Worm (Caenorhabditis elegans) whole organism, L1 larva: ENCODE data around the gene ceh-39.

Experiments used
- C16A3.4 ChIP-seq: fragments of 150-350 bp; optimal IDR thresholded peaks from 2 replicates; lab custom pipeline; 2014; ENCODE audit warnings: missing biosample characterization, missing genetic modification characterization
- aly-2 ChIP-seq: fragments of 150-350 bp; optimal IDR thresholded peaks from 2 replicates; lab custom pipeline; 2014; ENCODE audit warnings: missing biosample characterization, missing genetic modification characterization
- efl-1 ChIP-seq, 4 experiments: fragments of 150-350 bp; optimal IDR thresholded peaks in 3 of 4; peaks in 1 of 4; 1 replicate in 1 of 4; 2 replicates in 3 of 4; lab custom pipeline; 2014; ENCODE audit warnings: missing biosample characterization in 2 of 4, missing genetic modification characterization in 2 of 4, missing genetic modification reagents in 2 of 4
- fkh-10 ChIP-seq: sonication (generic microtip); optimal IDR thresholded peaks from 2 replicates; lab custom pipeline; 2017; ENCODE audit warnings: missing biosample characterization, missing genetic modification reagents, missing genetic modification characterization
- jun-1 ChIP-seq: fragments of 150-350 bp; optimal IDR thresholded peaks from 2 replicates; lab custom pipeline; 2014; ENCODE audit warnings: missing biosample characterization, missing genetic modification reagents, missing genetic modification characterization
- mdl-1 ChIP-seq, 2 experiments: fragments of 150-350 bp; optimal IDR thresholded peaks; 2 replicates each; lab custom pipeline; 2014 to 2017; ENCODE audit warnings: missing biosample characterization in 2 of 2, missing genetic modification characterization in 2 of 2, inconsistent platforms in 1 of 2
- mep-1 ChIP-seq: fragments of 150-350 bp; optimal IDR thresholded peaks from 2 replicates; lab custom pipeline; 2014; ENCODE audit warnings: missing biosample characterization, missing genetic modification characterization
- nhr-11 ChIP-seq: fragments of 150-350 bp; optimal IDR thresholded peaks from 2 replicates; lab custom pipeline; 2014; ENCODE audit warnings: missing biosample characterization, missing genetic modification characterization
- nhr-237 ChIP-seq: fragments of 150-350 bp; optimal IDR thresholded peaks from 2 replicates; lab custom pipeline; 2014; ENCODE audit warnings: missing biosample characterization, missing genetic modification characterization
- unc-30 ChIP-seq: sonication (generic microtip); optimal IDR thresholded peaks from 2 replicates; lab custom pipeline; 2017; ENCODE audit warnings: missing biosample characterization, missing genetic modification characterization
- unc-62 ChIP-seq: fragments of 150-350 bp; optimal IDR thresholded peaks from 2 replicates; lab custom pipeline; 2014; ENCODE audit warnings: missing biosample characterization, missing genetic modification reagents, missing genetic modification characterization
- zag-1 ChIP-seq: fragments of 150-350 bp; optimal IDR thresholded peaks from 2 replicates; lab custom pipeline; 2014; ENCODE audit warnings: missing biosample characterization, missing genetic modification characterization

DNA sequence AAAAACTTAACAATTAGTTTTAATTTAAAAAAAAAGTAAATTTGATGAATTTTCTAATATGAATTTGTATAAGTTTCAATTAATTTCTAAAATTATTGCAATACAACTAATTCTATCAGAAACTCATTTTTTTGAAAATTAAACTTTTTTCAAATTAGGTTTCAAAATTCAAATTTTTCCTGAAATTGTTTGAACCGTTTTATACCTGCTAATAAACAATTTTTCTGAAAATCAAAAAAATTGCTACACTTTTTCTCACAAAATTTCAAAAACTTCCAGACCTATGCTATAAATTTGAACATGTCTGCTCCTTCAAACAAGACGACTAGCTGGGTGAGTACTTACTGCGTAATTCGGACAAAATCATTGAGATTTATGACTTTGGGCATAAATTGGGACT is 4.5 kb upstream of the ceh-39 start, which contains the start of gene T26C11.8:
- no peak for TF ChIP-seq nhr-11 (tag; lab: Kevin White, UChicago)
- TF ChIP-seq aly-2 (tag; lab: Kevin White, UChicago) = no peak
- TF ChIP-seq jun-1 (tag; lab: Kevin White, UChicago) = no peak
- TF ChIP-seq mdl-1 (tag; optimal IDR thresholded peaks at IDR 0.05; lab: Kevin White, UChicago) = no peak
- TF ChIP-seq efl-1 (optimal IDR thresholded peaks at IDR 0.05; lab: Kevin White, UChicago) = no peak
- no peak for TF ChIP-seq efl-1 (GFP tag; optimal IDR thresholded peaks at IDR 0.05 in 1 of 2; lab: Kevin White, UChicago)
- TF ChIP-seq C16A3.4 (tag; lab: Kevin White, UChicago) = no peak
- no peak for TF ChIP-seq unc-30 (tag; lab: Kevin White, UChicago)
- TF ChIP-seq fkh-10 (GFP tag; lab: Kevin White, UChicago) = no peak
- TF ChIP-seq unc-62 = no peak
- no peak for TF ChIP-seq mep-1 (tag; lab: Kevin White, UChicago)
- no peak for TF ChIP-seq nhr-237 (tag; lab: Kevin White, UChicago)
- no peak for TF ChIP-seq zag-1 (tag; lab: Kevin White, UChicago)
